Worm (Caenorhabditis elegans): ENCODE measurements around the gene cec-3.

DNA sequence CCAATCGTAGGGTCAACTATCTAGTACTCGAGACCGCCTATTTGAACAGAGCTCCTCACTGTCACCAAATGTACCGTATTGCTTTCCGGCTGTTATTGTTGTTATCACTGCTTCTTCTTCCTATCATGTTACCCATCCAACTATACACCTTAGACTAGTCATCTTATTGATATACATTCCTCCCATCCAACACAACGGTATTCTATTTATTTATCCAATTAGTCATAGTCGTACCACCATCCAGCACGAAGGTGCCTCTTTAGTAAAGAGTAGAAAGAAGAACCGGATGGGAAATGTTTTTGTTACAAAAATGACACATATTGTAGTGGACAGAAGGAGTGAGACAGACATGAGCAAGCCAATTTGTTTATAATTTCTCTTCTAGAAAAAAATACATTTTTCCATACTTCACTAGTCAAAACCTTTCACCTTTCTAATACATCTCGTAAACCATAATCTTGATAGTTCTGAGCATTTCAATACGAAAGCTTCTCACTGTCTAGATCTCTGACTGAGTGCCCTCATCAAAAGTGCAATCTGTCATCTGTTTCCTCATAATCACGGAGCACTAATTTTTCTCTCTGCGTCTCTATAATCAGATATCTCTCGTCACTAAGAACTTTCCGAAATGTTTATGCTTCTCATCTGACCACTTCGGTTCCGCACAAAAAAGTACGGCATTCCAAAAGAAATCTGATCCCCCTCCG lies 47.1 kb downstream of the cec-3 start:
- no peak for TF ChIP-seq K09A11.1 (tag; optimal IDR thresholded peaks at IDR 0.05; ENCODE audit: insufficient read depth)
- TF ChIP-seq fkh-10 (GFP tag; optimal IDR thresholded peaks at IDR 0.05) = no peak
- no peak for TF ChIP-seq T23F11.4 (GFP tag; optimal IDR thresholded peaks at IDR 0.05)
- TF ChIP-seq hlh-30 (tag; optimal IDR thresholded peaks at IDR 0.05; ENCODE audit: insufficient read depth) = no peak
- TF ChIP-seq K02D7.2 (tag; optimal IDR thresholded peaks at IDR 0.05) = no peak
- TF ChIP-seq mec-3 (tag; optimal IDR thresholded peaks at IDR 0.05; ENCODE audit: borderline replicate concordance) = no peak
- TF ChIP-seq tbx-2 (tag; optimal IDR thresholded peaks at IDR 0.05) = no peak
- TF ChIP-seq dve-1 (tag; optimal IDR thresholded peaks at IDR 0.05) = no peak
- no peak for TF ChIP-seq rnt-1 (tag; optimal IDR thresholded peaks at IDR 0.05)
- no peak for TF ChIP-seq pha-2 (tag; optimal IDR thresholded peaks at IDR 0.05)
- no peak for TF ChIP-seq pros-1 (tag; optimal IDR thresholded peaks at IDR 0.05)
- TF ChIP-seq unc-86 (tag; optimal IDR thresholded peaks at IDR 0.05) = no peak
- TF ChIP-seq nfya-1 (tag; optimal IDR thresholded peaks at IDR 0.05) = no peak
- TF ChIP-seq ets-4 (tag; optimal IDR thresholded peaks at IDR 0.05) = no peak
